Fruit fly (Drosophila melanogaster): ENCODE measurements around the gene CG18628.

DNA sequence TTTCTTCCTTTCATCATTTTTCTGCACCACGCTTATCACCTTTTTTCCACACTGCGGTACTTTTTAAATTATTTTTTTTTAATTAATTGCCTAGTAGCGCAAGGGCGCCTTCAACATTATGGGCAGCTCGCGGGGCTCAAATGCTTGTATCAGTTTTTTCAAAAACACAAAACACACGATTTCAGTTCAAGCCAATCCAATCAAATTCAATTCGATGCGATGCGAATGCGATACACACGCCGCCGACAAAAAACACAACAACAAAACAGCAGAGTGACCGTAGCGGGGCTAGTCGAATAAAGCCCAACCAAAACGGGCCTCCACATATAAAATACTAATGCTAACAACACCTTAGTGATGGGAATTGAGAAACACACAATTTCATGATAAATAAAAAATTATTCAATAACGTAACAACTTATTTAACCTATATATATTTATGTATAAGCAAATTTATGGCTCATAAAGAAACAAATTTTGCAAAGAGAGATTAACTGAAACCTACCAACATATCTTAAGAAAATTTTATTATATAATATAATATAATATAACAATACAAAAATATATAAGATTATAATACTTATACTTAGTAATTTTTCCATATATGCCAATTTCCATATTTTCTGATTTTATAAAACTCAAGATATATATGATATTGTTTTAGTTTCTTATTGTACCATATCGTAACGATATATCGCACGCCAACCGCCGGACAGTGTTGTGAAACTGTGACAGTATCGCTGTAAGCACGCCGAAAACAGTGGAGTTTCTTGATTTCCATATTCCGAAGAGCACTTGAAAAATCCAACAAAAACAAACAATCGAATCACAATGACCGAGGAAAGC is 21.4 kb downstream of the CG18628 start, which contains the start of the genes CG32066 and CG8003:
- TF ChIP-seq CG6854 (GFP tag; optimal IDR thresholded peaks at IDR 0.05) (peak; percentile 78), Sox102F (GFP tag; optimal IDR thresholded peaks at IDR 0.05) (peak; percentile 59), Sox15 (GFP tag; optimal IDR thresholded peaks at IDR 0.05) (no peak), Met (GFP tag; optimal IDR thresholded peaks at IDR 0.05) (peak; percentile 7), Ets21C (GFP tag; optimal IDR thresholded peaks at IDR 0.05) (no peak), CG6163 (GFP tag; IDR thresholded peaks at IDR 0.05) (peak; percentile 49; the same call in 1 of the 3 replicates), Gug (GFP tag; IDR thresholded peaks at IDR 0.05) (no peak), OdsH (GFP tag; optimal IDR thresholded peaks at IDR 0.05) (peak; percentile 29), topi (GFP tag; optimal IDR thresholded peaks at IDR 0.05) (peak; percentile 43), Hr4 (GFP tag; optimal IDR thresholded peaks at IDR 0.05) (no peak), fd59A (GFP tag; optimal IDR thresholded peaks at IDR 0.05) (no peak), CG3919 (GFP tag; optimal IDR thresholded peaks at IDR 0.05) (peak; percentile 26), dac (GFP tag; optimal IDR thresholded peaks at IDR 0.05) (no peak), Blimp-1 (GFP tag; optimal IDR thresholded peaks at IDR 0.05) (no peak)
